Fruit fly (Drosophila melanogaster): ENCODE data around the gene CG45095.

Gene CG45095

DNA sequence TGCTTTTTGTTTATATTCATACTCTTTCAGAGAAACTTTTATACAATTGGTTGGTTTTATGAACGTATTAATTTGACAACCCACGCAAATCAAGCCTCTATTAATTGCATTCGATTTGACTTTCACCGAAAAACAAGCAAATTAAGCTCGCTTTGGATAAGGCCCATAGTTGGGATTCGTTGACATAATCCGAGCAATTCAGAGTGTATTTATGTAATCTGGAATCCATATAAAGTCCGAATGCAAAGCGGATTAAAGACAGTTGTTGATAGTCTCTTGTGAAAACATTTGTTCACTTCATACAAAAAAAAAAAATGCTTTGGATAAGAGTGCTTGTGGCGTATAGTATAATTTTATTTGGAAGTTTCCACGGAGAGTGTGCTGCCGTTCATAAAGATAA is at the start of gene CG45095:
Gene CG45095, plus strand, starts transcription at position 301 of the 400 bp plus-strand sequence.
- TF ChIP-seq CG17801 (GFP tag; optimal IDR thresholded peaks at IDR 0.05; ENCODE audit: partially characterized antibody): no peak

DNA sequence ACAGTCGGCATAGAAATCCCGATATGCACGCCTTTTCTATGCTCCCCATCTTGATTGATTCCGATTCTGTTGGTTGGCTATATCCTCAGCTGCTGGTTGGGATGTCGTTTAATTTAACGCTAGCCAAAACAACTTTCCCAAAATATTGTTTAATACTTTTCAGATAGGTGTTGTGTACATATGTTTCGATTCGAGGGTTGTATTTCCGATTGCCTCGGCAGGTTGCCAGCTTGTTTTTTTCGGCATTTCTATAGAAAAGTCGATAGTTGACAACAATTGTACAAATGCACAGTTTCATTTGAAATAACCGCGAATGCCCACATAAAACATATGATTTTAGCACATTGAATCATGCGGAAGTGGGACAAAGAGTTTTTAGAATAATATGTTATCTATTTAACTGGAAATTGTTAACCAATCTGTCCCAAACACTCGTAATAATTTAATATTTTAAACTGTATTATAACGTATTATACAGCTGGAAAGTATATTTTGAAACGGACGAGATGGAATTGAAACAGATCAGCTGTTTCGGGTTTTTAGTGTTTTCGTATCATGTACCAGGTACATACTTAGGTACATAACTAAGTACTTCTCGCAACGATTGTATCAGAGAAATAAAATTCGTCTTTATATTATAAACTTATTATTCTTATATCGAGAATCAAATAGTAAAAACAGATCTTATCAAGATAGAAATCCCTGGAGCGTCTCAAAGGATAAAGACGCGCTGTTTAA is 47.7 kb upstream of the CG45095 start, which contains the start of gene CG31109:
Gene CG31109, minus strand, starts transcription at position 203 of the 738 bp plus-strand sequence.
- peak; percentile 32 for TF ChIP-seq CG17801 (GFP tag; optimal IDR thresholded peaks at IDR 0.05; ENCODE audit: partially characterized antibody)

DNA sequence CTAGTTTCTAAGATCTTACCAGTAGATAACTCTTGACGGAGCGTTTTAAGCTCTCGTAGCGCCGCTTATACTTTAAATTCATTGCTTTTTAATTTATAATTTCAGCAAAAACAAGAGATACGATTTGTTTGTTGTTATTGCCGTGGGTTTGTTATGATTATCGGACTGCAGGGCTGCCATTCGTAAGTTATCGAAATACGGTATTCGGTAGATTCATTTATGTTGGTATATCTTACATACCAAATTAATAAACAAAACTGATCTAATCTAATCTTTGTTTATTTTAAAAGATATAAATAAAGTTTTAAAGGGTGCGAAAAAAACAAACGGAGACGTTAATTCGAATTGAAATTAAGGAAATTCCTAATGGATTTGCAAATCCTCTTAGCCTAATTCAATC is 46.3 kb upstream of the CG45095 start, which contains the start of the genes CG31111 and stac:
Gene CG31111, minus strand, starts transcription at position 162 of the 400 bp plus-strand sequence.
Gene stac, plus strand, starts transcription at position 271 of the 400 bp plus-strand sequence.
- TF ChIP-seq CG17801 (GFP tag; optimal IDR thresholded peaks at IDR 0.05; ENCODE audit: partially characterized antibody): no peak

DNA sequence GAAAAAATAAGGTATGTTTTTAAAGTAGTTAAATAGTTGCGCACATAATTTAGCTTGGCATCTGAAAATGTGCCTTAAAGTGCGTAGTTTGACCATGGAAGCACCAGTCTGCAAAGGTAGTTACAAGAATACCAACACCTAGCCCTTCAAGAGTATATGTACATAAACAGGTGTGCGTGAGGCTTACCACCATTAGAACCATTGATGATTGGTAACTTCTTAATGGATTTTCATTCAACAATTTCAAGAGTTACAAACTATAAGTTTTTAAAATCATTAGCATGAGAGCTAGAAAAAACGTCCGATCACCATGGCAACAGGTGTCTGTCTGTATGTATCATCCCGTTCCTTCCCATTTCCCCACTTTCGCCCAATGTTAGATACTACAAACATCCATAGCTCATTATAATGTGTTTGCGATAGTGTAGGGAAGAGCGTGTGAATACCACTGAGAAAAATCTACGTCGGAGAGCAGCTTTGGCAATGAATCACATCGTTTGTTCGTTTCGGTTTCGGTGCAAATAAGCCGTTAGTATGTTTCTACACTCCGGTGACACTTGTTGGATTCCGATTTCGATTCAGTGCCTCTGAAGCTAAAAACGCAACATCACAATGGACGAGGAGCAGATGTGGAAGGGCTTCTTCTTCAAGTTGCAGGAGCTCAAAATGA is 45.7 kb upstream of the CG45095 start:
- no peak for TF ChIP-seq CG17801 (GFP tag; optimal IDR thresholded peaks at IDR 0.05; ENCODE audit: partially characterized antibody)

DNA sequence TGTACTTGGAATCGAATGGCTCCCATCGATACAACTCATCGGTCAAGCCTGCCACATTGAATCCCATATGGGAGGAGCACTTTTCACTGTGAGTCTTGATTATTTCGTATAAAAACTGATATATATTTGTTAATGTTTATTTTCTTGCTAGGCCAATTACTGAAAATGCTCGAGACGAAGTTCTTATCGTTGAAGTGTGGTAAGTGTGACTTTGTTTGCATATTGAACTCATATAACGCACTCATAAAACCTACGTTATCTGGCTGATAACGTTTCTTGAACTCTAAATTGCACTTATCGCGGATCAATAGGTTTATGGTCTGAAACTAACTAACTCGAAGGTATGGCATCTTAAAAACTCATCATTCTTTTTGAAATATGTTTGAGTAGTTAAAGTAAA is 41.9 kb upstream of the CG45095 start:
- no peak for TF ChIP-seq CG17801 (GFP tag; optimal IDR thresholded peaks at IDR 0.05; ENCODE audit: partially characterized antibody)

DNA sequence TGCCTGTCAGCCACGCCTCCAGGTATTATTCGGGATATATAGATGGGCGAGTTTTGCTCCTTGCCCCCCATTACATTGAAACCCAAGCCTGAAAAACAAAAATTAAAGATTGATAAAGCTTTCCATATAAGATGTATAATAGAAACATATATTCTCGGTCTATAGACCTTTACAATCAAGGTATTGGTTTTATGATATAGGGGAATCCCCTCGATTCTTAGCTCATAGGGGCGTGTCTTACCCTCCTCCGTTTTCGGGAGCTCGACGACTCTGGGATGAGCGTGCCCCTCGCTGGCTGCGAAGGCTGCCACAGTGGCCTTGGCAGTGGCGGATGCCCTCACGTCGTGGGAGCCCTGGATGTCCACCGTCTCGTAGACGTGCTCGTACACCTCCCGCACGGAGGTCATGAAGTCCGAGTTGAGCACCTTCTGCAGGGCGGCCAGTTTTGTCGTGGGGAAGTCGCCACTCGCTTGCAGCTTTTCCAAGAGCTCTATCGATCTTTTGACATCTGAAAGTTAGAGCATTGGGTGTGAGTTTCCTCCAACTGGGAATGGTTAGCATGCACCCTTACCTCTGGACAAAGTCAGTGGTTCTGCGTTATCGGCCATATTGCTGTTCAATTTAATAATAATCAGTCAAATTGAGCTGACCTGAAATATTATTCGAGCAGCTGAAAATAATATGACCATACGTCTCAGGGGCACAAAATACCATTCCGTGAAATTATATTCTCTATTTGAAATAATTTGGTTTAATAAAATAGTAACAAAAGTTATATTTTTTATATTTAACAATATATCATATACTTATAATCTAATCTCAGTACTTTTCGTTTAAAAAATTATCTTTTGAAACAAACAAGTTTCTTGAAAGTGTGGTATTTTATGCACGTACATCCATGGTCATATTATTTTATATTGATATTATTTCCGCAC is 37.2 kb upstream of the CG45095 start, which contains the start of the genes veli and PQBP1:
Gene veli, minus strand, starts transcription at position 685 of the 935 bp plus-strand sequence.
Gene PQBP1, plus strand, starts transcription at position 885 of the 935 bp plus-strand sequence.
- TF ChIP-seq CG17801 (GFP tag; optimal IDR thresholded peaks at IDR 0.05; ENCODE audit: partially characterized antibody): peak; percentile 39

DNA sequence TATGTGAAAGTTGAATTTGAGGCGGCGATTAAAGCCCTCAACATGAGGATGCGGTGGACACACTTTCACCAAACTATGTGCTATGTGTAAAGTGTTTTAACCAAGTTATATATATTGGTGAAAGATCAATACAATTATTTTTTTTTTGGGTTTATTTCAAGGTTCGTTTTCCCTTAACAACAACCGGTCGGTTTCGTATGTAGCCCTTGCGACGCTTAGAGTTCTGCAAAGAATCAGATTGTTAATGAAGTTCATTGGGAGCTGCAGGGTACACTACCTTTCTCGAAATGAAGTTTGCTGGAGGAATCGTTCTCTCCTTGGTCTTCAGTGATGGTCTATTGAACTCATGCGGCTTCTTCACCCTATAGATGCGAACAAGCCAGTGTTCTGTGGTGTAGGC is 35.5 kb upstream of the CG45095 start:
- no peak for TF ChIP-seq CG17801 (GFP tag; optimal IDR thresholded peaks at IDR 0.05; ENCODE audit: partially characterized antibody)

DNA sequence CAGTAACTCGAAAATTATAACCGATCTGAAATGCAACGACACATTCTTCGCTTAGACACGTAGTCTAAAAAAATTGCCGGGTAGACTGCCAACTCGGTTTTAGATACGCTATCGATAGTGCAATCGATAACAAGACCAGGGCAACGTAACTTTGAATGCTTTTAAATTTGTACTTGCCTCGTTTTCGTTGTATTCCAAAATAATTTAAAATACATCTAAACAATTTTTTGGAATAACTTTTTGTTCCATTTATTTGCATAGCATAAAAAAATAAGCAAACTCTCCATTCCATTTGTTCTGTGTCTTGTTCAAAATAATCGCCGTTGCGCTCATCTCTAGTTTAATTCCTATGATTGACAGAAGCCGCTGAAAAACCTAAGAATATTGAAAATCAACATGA is 32.8 kb upstream of the CG45095 start, which contains the start of the genes Stt3B and CG11839:
Gene Stt3B, minus strand, starts transcription at position 69 of the 400 bp plus-strand sequence.
Gene CG11839, plus strand, starts transcription at position 359 of the 400 bp plus-strand sequence.
- peak; percentile 77 for TF ChIP-seq CG17801 (GFP tag; optimal IDR thresholded peaks at IDR 0.05; ENCODE audit: partially characterized antibody)

DNA sequence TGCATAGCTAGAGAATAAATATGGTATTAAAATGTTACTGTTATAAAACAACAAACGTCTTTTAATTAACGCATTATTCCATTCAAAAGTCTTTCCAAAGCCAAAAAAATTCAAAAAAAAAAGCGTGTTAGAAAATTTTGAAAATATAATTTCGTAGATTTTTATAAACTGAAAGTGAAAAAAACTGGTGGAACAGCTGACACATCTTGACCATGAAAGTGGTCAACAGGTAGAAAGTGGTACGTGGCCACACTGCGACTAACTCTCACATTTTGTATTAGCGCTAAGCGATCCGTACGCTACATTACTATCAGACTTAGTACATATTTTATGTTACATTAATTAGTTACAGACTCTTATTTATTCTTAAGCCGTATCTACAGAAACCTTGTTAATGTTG is 31.5 kb upstream of the CG45095 start, which contains the start of gene CG11836:
Gene CG11836, plus strand, starts transcription at position 256 of the 400 bp plus-strand sequence.
- TF ChIP-seq CG17801 (GFP tag; optimal IDR thresholded peaks at IDR 0.05; ENCODE audit: partially characterized antibody): no peak

DNA sequence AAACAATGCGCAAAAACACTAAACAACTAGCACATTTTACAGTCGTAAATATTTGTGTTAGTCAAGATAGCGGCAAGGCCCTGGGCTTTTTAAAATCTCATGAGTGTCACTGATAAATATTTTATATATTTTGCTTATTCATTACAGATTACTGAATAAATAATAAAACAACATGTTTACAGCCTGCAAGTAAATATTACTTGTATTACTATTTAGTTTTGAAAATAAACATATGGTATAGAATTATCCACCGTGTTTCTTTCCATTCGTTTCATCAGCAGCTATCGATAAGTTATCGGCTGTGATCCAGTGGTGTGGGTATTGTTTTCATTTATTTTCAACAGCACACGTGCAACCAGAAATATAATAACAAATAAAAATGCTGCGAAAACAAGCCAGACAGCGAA is 27.8 kb upstream of the CG45095 start, which contains the start of the genes shams and CG11920:
Gene shams, minus strand, starts transcription at position 50 of the 407 bp plus-strand sequence.
Gene CG11920, plus strand, starts transcription at position 320 of the 407 bp plus-strand sequence.
- TF ChIP-seq CG17801 (GFP tag; optimal IDR thresholded peaks at IDR 0.05; ENCODE audit: partially characterized antibody): peak; percentile 23

DNA sequence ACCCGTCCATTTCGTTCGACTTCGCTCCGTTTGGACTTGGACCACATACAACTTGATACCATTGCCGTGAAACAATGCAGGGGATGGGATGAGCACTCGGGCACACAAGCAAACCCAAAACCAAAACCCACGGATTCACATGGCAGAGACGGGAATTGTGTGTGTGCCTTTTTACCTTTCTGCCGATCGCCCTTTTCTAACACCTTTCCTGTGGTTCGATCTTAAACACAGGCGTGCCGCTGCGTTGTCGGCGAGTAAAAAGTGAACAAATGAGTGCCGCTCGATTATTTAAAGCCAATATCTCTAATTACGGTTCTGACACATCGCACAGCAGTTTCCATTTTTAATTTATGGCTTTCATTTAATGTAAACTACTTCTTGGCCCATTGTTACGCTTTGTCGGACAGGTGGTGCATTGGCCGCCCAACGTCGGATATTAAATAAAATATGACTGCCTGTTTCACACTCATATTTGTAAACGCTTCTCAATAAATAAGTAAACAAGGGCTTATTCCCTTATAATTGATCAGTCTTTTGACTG is 25.0 kb upstream of the CG45095 start:
- no peak for TF ChIP-seq CG17801 (GFP tag; optimal IDR thresholded peaks at IDR 0.05; ENCODE audit: partially characterized antibody)

DNA sequence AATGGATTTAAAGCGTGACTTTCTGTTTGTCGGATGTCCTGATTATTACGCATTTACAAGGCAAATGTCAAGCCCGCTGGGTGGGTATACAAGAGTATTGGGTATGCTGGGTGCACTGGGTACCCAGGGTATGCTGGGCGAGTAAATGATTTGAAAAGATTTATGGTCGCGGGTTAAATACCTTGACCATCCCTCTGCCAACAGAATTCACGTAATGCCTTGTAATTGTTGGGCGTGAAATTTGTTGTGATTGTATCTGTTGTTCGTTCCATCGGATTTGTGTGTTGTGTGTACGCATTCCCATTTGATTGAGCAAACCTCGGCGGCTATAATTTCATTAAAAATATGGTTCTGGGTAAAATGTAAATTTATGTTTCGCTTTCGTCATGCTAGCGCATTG is 23.7 kb upstream of the CG45095 start:
- TF ChIP-seq CG17801 (GFP tag; optimal IDR thresholded peaks at IDR 0.05; ENCODE audit: partially characterized antibody): no peak

DNA sequence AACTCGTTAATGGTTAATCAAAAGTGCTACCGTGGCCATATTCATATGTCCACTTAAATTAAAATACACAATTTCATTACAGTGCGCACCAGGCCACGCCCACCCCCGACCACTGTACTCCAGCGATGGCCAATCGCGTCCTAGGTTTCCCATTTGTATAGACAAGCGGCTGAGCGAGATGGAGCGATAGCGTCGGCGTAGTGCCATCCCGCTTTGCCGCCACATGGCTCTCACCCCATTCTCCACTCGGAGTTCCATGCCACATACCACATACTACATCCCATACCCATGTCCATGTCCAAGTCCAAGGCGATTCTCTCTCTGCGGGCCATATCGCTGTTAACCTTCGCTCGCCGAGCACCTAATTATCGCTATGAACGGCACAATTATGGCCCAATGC is 21.9 kb upstream of the CG45095 start:
- no peak for TF ChIP-seq CG17801 (GFP tag; optimal IDR thresholded peaks at IDR 0.05; ENCODE audit: partially characterized antibody)

DNA sequence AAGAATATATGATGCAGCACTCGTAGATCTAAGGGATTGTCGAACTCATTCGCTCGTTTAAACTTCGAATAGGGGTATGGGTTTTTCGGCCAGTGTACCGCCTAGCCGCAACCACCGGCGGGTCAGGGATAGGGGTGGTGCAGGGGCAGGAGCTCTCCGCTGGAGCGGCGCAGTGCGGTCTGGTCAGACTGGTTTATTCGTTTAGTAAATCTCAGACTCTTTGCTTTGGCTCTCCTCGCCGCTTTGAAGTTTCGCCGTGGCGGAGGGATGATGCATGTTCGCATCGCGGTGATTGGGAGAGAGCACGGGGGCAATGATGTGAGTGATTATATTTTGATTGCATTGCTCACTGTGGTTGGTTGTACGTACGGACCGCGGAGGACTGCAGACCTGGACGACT is 20.0 kb upstream of the CG45095 start, which contains the start of gene fd96Ca:
Gene fd96Ca, plus strand, starts transcription at position 337 of the 400 bp plus-strand sequence.
- no peak for TF ChIP-seq CG17801 (GFP tag; optimal IDR thresholded peaks at IDR 0.05; ENCODE audit: partially characterized antibody)
